Worm (Caenorhabditis elegans) whole organism, mixed stage, embryonic: ENCODE data around the gene C08F8.9.

Experiments used
- M03D4.4 ChIP-seq: sonication (generic microtip); optimal IDR thresholded peaks from 2 replicates; lab custom pipeline; 2017; ENCODE audit warnings: mild to moderate bottlenecking, missing genetic modification characterization, missing compliant biosample characterization
- bed-3 ChIP-seq: fragments of 200-800 bp; sonication (Bioruptor generic); optimal IDR thresholded peaks from 3 replicates; lab custom pipeline; 2018; ENCODE audit warnings: mild to moderate bottlenecking, missing genetic modification characterization, moderate library complexity, missing compliant biosample characterization
- blmp-1 ChIP-seq: fragments of 150-350 bp; optimal IDR thresholded peaks from 2 replicates; lab custom pipeline; 2014; ENCODE audit warnings: missing biosample characterization, missing genetic modification characterization
- ceh-39 ChIP-seq: fragments of 150-350 bp; optimal IDR thresholded peaks from 2 replicates; lab custom pipeline; 2014; ENCODE audit warnings: missing biosample characterization, missing genetic modification characterization
- ceh-43 ChIP-seq: fragments of 200-800 bp; sonication (Bioruptor generic); optimal IDR thresholded peaks from 2 replicates; lab custom pipeline; 2018; ENCODE audit warnings: mild to moderate bottlenecking, missing genetic modification characterization, moderate library complexity, missing compliant biosample characterization
- ceh-83 ChIP-seq: fragments of 200-800 bp; sonication (Bioruptor generic); optimal IDR thresholded peaks from 2 replicates; lab custom pipeline; 2018; ENCODE audit warnings: mild to moderate bottlenecking, missing genetic modification characterization, missing compliant biosample characterization
- ces-1 ChIP-seq: fragments of 150-350 bp; optimal IDR thresholded peaks from 2 replicates; lab custom pipeline; 2014; ENCODE audit warnings: missing biosample characterization, missing genetic modification reagents, missing genetic modification characterization
- cnd-1 ChIP-seq: fragments of 200-800 bp; sonication (Bioruptor generic); optimal IDR thresholded peaks from 2 replicates; lab custom pipeline; 2018; ENCODE audit warnings: mild to moderate bottlenecking, missing genetic modification characterization, missing compliant biosample characterization
- drap-1 ChIP-seq: fragments of 200-800 bp; sonication (Bioruptor generic); optimal IDR thresholded peaks from 3 replicates; lab custom pipeline; 2018; ENCODE audit warnings: mild to moderate bottlenecking, missing genetic modification characterization, missing compliant biosample characterization
- elt-1 ChIP-seq: sonication (generic microtip); optimal IDR thresholded peaks from 2 replicates; lab custom pipeline; 2017; ENCODE audit warnings: missing genetic modification characterization, mild to moderate bottlenecking, missing compliant biosample characterization, antibody characterized with exemption, moderate library complexity, borderline replicate concordance; ENCODE audit not compliant: insufficient read depth
- elt-3 ChIP-seq: fragments of 150-350 bp; optimal IDR thresholded peaks from 2 replicates; lab custom pipeline; 2014; ENCODE audit warnings: missing biosample characterization, missing genetic modification characterization
- ham-2 ChIP-seq: fragments of 200-800 bp; sonication (Bioruptor generic); optimal IDR thresholded peaks from 2 replicates; lab custom pipeline; 2018; ENCODE audit warnings: mild to moderate bottlenecking, missing genetic modification characterization, missing compliant biosample characterization
- hlh-1 ChIP-seq: fragments of 150-350 bp; optimal IDR thresholded peaks from 2 replicates; lab custom pipeline; 2014; ENCODE audit warnings: missing biosample characterization, missing genetic modification reagents, missing genetic modification characterization
- lin-13 ChIP-seq: fragments of 150-350 bp; optimal IDR thresholded peaks from 2 replicates; lab custom pipeline; 2014; ENCODE audit warnings: missing biosample characterization, missing genetic modification characterization
- lin-32 ChIP-seq: fragments of 200-800 bp; sonication (Bioruptor generic); optimal IDR thresholded peaks from 2 replicates; lab custom pipeline; 2018; ENCODE audit warnings: mild to moderate bottlenecking, missing genetic modification characterization, missing compliant biosample characterization
- lsy-2 ChIP-seq: fragments of 150-350 bp; optimal IDR thresholded peaks from 2 replicates; lab custom pipeline; 2014; ENCODE audit warnings: missing biosample characterization, missing genetic modification characterization
- mep-1 ChIP-seq: fragments of 150-350 bp; optimal IDR thresholded peaks from 2 replicates; lab custom pipeline; 2017; ENCODE audit warnings: missing biosample characterization, missing genetic modification reagents, missing genetic modification characterization, inconsistent platforms
- mls-2 ChIP-seq: sonication (generic microtip); optimal IDR thresholded peaks from 2 replicates; lab custom pipeline; 2016; ENCODE audit warnings: mild to moderate bottlenecking, missing genetic modification characterization, moderate library complexity, missing compliant biosample characterization
- nhr-12 ChIP-seq: fragments of 150-350 bp; optimal IDR thresholded peaks from 2 replicates; lab custom pipeline; 2014; ENCODE audit warnings: missing biosample characterization, missing genetic modification characterization
- nhr-2 ChIP-seq: fragments of 150-350 bp; optimal IDR thresholded peaks from 2 replicates; lab custom pipeline; 2014; ENCODE audit warnings: missing biosample characterization, missing genetic modification characterization
- nhr-237 ChIP-seq: fragments of 150-350 bp; optimal IDR thresholded peaks from 2 replicates; lab custom pipeline; 2014; ENCODE audit warnings: missing biosample characterization, missing genetic modification characterization
- nhr-28 ChIP-seq: fragments of 150-350 bp; optimal IDR thresholded peaks from 2 replicates; lab custom pipeline; 2014; ENCODE audit warnings: missing biosample characterization, missing genetic modification characterization
- nhr-76 ChIP-seq: sonication (generic microtip); optimal IDR thresholded peaks from 2 replicates; lab custom pipeline; 2017; ENCODE audit warnings: missing biosample characterization, missing genetic modification characterization
- pha-4 ChIP-seq: fragments of 150-350 bp; optimal IDR thresholded peaks from 2 replicates; lab custom pipeline; 2018; ENCODE audit warnings: missing biosample characterization, missing genetic modification reagents, missing genetic modification characterization
- sem-2 ChIP-seq: fragments of 200-800 bp; sonication (Bioruptor generic); optimal IDR thresholded peaks from 2 replicates; lab custom pipeline; 2018; ENCODE audit warnings: mild to moderate bottlenecking, missing genetic modification characterization, missing compliant biosample characterization
- snpc-4 ChIP-seq: fragments of 150-350 bp; optimal IDR thresholded peaks from 2 replicates; lab custom pipeline; 2014; ENCODE audit warnings: missing biosample characterization, missing genetic modification characterization
- sptf-1 ChIP-seq: sonication (generic microtip); optimal IDR thresholded peaks from 2 replicates; lab custom pipeline; 2017; ENCODE audit warnings: mild to moderate bottlenecking, missing genetic modification characterization, moderate library complexity, missing compliant biosample characterization
- tbx-8 ChIP-seq: fragments of 200-800 bp; sonication (Bioruptor generic); optimal IDR thresholded peaks from 2 replicates; lab custom pipeline; 2018; ENCODE audit warnings: mild to moderate bottlenecking, missing genetic modification characterization, moderate library complexity, missing compliant biosample characterization
- unc-120 ChIP-seq: sonication (generic microtip); optimal IDR thresholded peaks from 2 replicates; lab custom pipeline; 2017; ENCODE audit warnings: missing genetic modification characterization, missing compliant biosample characterization; ENCODE audit not compliant: poor library complexity, severe bottlenecking
- unc-39 ChIP-seq: fragments of 150-350 bp; optimal IDR thresholded peaks from 2 replicates; lab custom pipeline; 2014; ENCODE audit warnings: missing biosample characterization, missing genetic modification characterization
- unc-62 ChIP-seq: fragments of 150-350 bp; optimal IDR thresholded peaks from 2 replicates; lab custom pipeline; 2014; ENCODE audit warnings: missing biosample characterization, missing genetic modification reagents, missing genetic modification characterization
- zip-8 ChIP-seq: fragments of 150-350 bp; optimal IDR thresholded peaks from 2 replicates; lab custom pipeline; 2014; ENCODE audit warnings: missing biosample characterization, missing genetic modification characterization
- ztf-11 ChIP-seq: fragments of 150-350 bp; optimal IDR thresholded peaks from 2 replicates; lab custom pipeline; 2014; ENCODE audit warnings: missing biosample characterization, missing genetic modification characterization

The C08F8.9 gene

DNA sequence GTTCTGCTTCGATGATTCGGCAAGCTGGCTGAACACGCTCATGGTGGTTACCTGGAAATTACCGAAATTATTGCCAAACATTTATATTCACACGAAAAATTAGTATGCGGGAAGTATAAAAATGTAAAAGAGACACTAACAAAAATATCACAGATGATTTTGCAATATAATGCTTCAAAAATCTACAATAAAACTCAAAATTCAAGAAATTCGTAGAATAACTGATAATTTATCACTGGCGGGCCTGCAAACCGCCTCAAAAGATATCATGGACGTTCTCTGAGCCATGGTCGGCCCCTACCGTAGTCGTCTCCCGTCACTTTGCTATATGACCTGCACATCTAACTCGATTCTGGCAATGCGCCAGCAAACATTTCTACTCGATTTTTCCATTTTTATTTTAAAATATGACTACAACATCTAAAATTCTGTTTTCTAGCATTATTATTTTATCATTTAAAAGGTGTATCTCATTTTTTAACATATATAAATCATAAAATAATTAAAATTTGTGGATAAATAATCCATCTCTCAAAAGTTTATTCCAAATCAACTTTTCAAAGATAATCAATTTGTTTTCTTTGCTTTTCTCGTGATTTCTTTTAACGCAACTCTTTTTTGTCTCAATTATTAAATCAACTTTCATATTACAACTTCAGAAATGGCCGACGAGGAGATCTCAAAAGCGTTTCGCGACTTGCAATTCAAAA, 28.8 kb downstream of the C08F8.9 start, which contains the start of the genes F01G4.6 and pfd-1:
F01G4.6 (minus strand) TSS at position 51 of the 710 bp plus-strand sequence.
pfd-1 (plus strand) TSS at position 660 of the 710 bp plus-strand sequence.
- TF ChIP-seq hlh-1 (tag; lab: Kevin White, UChicago), result peak; percentile 57
- no peak for TF ChIP-seq zip-8 (tag; lab: Kevin White, UChicago)
- peak; percentile 71 for TF ChIP-seq pha-4
- peak; percentile 25 for TF ChIP-seq cnd-1 (tag; lab: Kevin White, UChicago)
- TF ChIP-seq nhr-28 (tag; lab: Kevin White, UChicago), result no peak
- TF ChIP-seq ceh-39, result peak; percentile 29
- TF ChIP-seq unc-120 (tag; lab: Kevin White, UChicago), result peak; percentile 69
- TF ChIP-seq mep-1 (tag; lab: Kevin White, UChicago), result peak; percentile 82
- TF ChIP-seq unc-62 (GFP tag; lab: Kevin White, UChicago), result peak; percentile 58
- no peak for TF ChIP-seq nhr-76 (tag; lab: Kevin White, UChicago)
- TF ChIP-seq drap-1 (GFP tag; lab: Kevin White, UChicago), result peak; percentile 20
- TF ChIP-seq sem-2 (GFP tag; lab: Kevin White, UChicago), result no peak
- peak; percentile 97 for TF ChIP-seq lsy-2 (tag; lab: Kevin White, UChicago)
- peak; percentile 65 for TF ChIP-seq M03D4.4 (tag; lab: Kevin White, UChicago)
- no peak for TF ChIP-seq ceh-43 (GFP tag; lab: Kevin White, UChicago)
- TF ChIP-seq blmp-1 (tag; lab: Kevin White, UChicago), result peak; percentile 23
- no peak for TF ChIP-seq elt-3 (tag; lab: Kevin White, UChicago)
- no peak for TF ChIP-seq ceh-83 (GFP tag; lab: Kevin White, UChicago)
- no peak for TF ChIP-seq ham-2 (GFP tag; lab: Kevin White, UChicago)
- TF ChIP-seq sptf-1 (tag; lab: Kevin White, UChicago), result peak; percentile 74
- TF ChIP-seq mls-2, result no peak
- TF ChIP-seq nhr-2, result peak; percentile 24
- no peak for TF ChIP-seq unc-39
- TF ChIP-seq lin-13, result peak; percentile 79
- TF ChIP-seq nhr-12 (tag; lab: Kevin White, UChicago), result no peak
- TF ChIP-seq ces-1 (GFP tag; lab: Kevin White, UChicago), result peak; percentile 86
- TF ChIP-seq nhr-237, result peak; percentile 88
- TF ChIP-seq lin-32, result no peak

DNA sequence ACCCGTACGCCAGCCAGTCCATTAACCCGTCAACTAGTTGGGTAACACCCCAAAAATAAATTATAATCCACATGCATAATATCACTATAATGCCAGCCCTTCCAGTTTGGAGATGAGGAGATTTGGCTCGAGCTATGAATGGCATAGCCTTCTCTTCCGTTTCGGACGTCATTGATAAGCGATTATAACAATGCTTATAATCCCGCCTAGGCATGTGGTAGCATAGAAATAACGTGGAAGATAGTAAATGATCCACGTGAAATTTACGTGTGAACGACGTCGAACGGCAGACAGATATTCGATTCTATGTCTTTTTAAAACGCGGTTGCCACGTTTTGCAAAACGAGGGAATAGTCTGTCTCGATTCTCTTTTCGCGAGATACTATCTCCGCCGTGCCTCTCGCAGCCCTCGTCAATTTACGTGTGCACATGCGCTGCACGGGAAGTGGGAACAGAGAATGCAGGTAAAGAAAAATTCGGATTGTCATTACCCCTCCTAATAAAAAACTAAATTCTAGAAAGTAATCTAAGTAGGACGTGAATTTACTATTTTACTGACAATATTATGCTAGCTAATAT, 29.5 kb downstream of the C08F8.9 start:
- TF ChIP-seq ces-1 (GFP tag; lab: Kevin White, UChicago), result no peak
- no peak for TF ChIP-seq zip-8 (tag; lab: Kevin White, UChicago)
- TF ChIP-seq ceh-43 (GFP tag; lab: Kevin White, UChicago), result no peak
- TF ChIP-seq nhr-28 (tag; lab: Kevin White, UChicago), result no peak
- no peak for TF ChIP-seq mls-2
- no peak for TF ChIP-seq ceh-83 (GFP tag; lab: Kevin White, UChicago)
- TF ChIP-seq mep-1 (tag; lab: Kevin White, UChicago), result no peak
- no peak for TF ChIP-seq blmp-1 (tag; lab: Kevin White, UChicago)
- no peak for TF ChIP-seq hlh-1 (tag; lab: Kevin White, UChicago)
- TF ChIP-seq unc-120 (tag; lab: Kevin White, UChicago), result no peak
- no peak for TF ChIP-seq unc-39
- TF ChIP-seq tbx-8 (GFP tag; lab: Kevin White, UChicago), result no peak
- TF ChIP-seq snpc-4, result no peak
- TF ChIP-seq lin-32, result no peak
- no peak for TF ChIP-seq drap-1 (GFP tag; lab: Kevin White, UChicago)
- no peak for TF ChIP-seq ham-2 (GFP tag; lab: Kevin White, UChicago)
- TF ChIP-seq nhr-237, result no peak
- TF ChIP-seq ztf-11 (tag; lab: Kevin White, UChicago), result no peak
- no peak for TF ChIP-seq elt-1 (tag; lab: Kevin White, UChicago)
- TF ChIP-seq ceh-39, result no peak

DNA sequence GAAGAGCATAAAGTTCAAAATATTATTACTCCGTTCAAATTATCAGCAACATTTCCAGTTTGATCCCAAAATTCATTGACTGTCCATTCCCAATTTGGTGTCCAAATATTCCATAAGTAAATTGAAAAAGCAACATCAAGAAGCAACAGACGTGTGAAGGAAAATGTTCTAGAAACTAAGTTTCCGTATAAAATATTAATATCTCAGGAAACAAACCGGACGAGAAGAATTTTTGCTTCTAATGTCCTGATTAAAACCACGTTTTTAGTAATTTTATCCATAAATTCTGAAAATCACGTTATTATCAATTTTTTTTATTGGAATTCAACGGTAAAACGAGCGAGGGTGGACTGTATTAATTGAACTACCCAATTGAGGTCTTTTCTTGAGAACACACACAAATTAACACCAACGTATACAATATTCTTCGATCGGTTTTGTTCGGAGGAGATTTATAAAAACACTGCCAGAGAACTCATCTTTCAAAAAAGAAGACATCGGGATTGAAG, 31.4 kb downstream of the C08F8.9 start, which contains the start of gene pigq-1:
pigq-1 (minus strand) TSS at position 286 of the 509 bp plus-strand sequence.
- no peak for TF ChIP-seq lin-32
- no peak for TF ChIP-seq bed-3 (GFP tag; lab: Kevin White, UChicago)
- TF ChIP-seq ham-2 (GFP tag; lab: Kevin White, UChicago), result no peak
- TF ChIP-seq unc-120 (tag; lab: Kevin White, UChicago), result no peak
- TF ChIP-seq nhr-76 (tag; lab: Kevin White, UChicago), result no peak
- TF ChIP-seq lin-13, result no peak
- no peak for TF ChIP-seq ztf-11 (tag; lab: Kevin White, UChicago)
- no peak for TF ChIP-seq drap-1 (GFP tag; lab: Kevin White, UChicago)
- TF ChIP-seq, all 35 proteins: peak for 0
